Fruit fly (Drosophila melanogaster) whole organism, embryonic: ENCODE data around the gene CG33306.

Source experiments
- Abd-B ChIP-seq: fragments of 200-800 bp; sonication (Bioruptor generic); optimal IDR thresholded peaks from 2 replicates; lab custom pipeline; 2018; ENCODE audit warnings: missing biosample characterization, mild to moderate bottlenecking, missing genetic modification characterization, moderate library complexity
- CG13287 ChIP-seq: fragments of 200-800 bp; sonication (Bioruptor generic); IDR thresholded peaks from 2 replicates; pipeline ENCODE4 v1.3.6; 2022; ENCODE audit warnings: missing biosample characterization, missing genetic modification characterization; ENCODE audit not compliant: partially characterized antibody
- CG16813 ChIP-seq: fragments of 200-800 bp; sonication (Bioruptor generic); IDR thresholded peaks from 3 replicates; pipeline ENCODE4 v1.3.6; 2022; ENCODE audit warnings: missing biosample characterization, missing genetic modification characterization; ENCODE audit not compliant: partially characterized antibody
- CG3995 ChIP-seq: fragments of 200-800 bp; sonication (Bioruptor generic); optimal IDR thresholded peaks from 3 replicates; lab custom pipeline; 2016; ENCODE audit warnings: missing biosample characterization, missing genetic modification characterization
- Hr78 ChIP-seq, 2 experiments: fragments of 200-800 bp in 1 of 2; fragments of >200 bp in 1 of 2; sonication (Bioruptor generic) in 1 of 2; optimal IDR thresholded peaks; 2 replicates each; lab custom pipeline; 2017 to 2019; ENCODE audit warnings: missing biosample characterization in 2 of 2, missing genetic modification characterization in 2 of 2, mild to moderate bottlenecking in 1 of 2, moderate library complexity in 1 of 2
- NC2β ChIP-seq: fragments of 200-800 bp; sonication (Bioruptor generic); optimal IDR thresholded peaks from 2 replicates; lab custom pipeline; 2016; ENCODE audit warnings: missing biosample characterization, missing genetic modification characterization
- YL-1 ChIP-seq: fragments of 200-800 bp; sonication (Bioruptor generic); optimal IDR thresholded peaks from 3 replicates; lab custom pipeline; 2017; ENCODE audit warnings: missing biosample characterization, mild to moderate bottlenecking, missing genetic modification characterization
- croc ChIP-seq: fragments of 200-800 bp; sonication (Bioruptor generic); conservative IDR thresholded peaks from 3 replicates; pipeline ENCODE4 v1.3.6; 2022; ENCODE audit warnings: missing biosample characterization, missing genetic modification characterization
- en ChIP-seq: fragments of 200-800 bp; sonication (Bioruptor generic); optimal IDR thresholded peaks from 2 replicates; lab custom pipeline; 2016; ENCODE audit warnings: missing biosample characterization, missing genetic modification characterization
- kay ChIP-seq: fragments of 200-800 bp; sonication (Bioruptor generic); optimal IDR thresholded peaks from 2 replicates; lab custom pipeline; 2016; ENCODE audit warnings: missing biosample characterization, missing genetic modification characterization
- mirr ChIP-seq: fragments of 200-800 bp; sonication (Bioruptor generic); optimal IDR thresholded peaks from 3 replicates; lab custom pipeline; 2018; ENCODE audit warnings: missing biosample characterization, mild to moderate bottlenecking, missing genetic modification characterization
- nmo ChIP-seq: fragments of 200-800 bp; sonication (Bioruptor generic); optimal IDR thresholded peaks from 2 replicates; lab custom pipeline; 2018; ENCODE audit warnings: missing biosample characterization, mild to moderate bottlenecking, missing genetic modification characterization, moderate library complexity
- sr ChIP-seq: fragments of 200-800 bp; sonication (Bioruptor generic); IDR thresholded peaks from 3 replicates; pipeline ENCODE4 v1.3.6; 2022; ENCODE audit warnings: missing biosample characterization, missing genetic modification characterization

DNA sequence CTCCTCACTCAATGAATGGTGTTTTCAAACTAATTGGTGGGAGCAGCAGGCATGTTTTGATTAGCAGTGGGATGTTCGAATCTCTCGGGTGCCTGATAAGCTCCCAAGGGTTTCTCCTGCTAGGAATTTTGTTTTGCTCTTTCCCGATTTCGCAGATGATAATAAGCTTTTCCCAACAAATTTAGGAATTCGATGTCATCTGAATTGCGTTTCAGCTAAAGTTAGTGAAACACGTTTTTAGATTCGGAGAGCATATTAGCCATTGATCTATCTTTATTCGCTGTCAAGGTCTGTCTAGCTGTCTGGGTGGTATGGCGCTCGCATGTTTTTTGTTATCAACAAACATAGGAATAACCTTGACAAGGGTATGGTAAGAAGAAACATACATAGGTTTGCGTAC is 2.0 kb downstream of the CG33306 start, which contains the start of gene CG33307:
- no peak for TF ChIP-seq Abd-B (GFP tag; lab: Kevin White, UChicago)
- TF ChIP-seq en (GFP tag; lab: Kevin White, UChicago) = no peak
- no peak for TF ChIP-seq YL-1 (GFP tag; lab: Kevin White, UChicago)
- no peak for TF ChIP-seq croc (GFP tag; lab: Robert Waterston, UW)
- TF ChIP-seq CG16813 (GFP tag; lab: Robert Waterston, UW) = no peak
- no peak for TF ChIP-seq NC2β (GFP tag; lab: Kevin White, UChicago)
- TF ChIP-seq nmo (GFP tag; lab: Kevin White, UChicago) = no peak
- no peak for TF ChIP-seq CG13287 (GFP tag; lab: Robert Waterston, UW)
- TF ChIP-seq sr (GFP tag; lab: Robert Waterston, UW) = no peak
- TF ChIP-seq kay (GFP tag; lab: Kevin White, UChicago) = no peak
- TF ChIP-seq CG3995 = no peak
- TF ChIP-seq Hr78 (GFP tag; optimal IDR thresholded peaks at IDR 0.05; lab: Kevin White, UChicago) = no peak
- TF ChIP-seq mirr (GFP tag; lab: Kevin White, UChicago) = peak; percentile 2
